Worm (Caenorhabditis elegans) whole organism, late embryonic: ENCODE measurements around the gene ZC21.6.

Source experiments
- C08G9.2 ChIP-seq: sonication (generic microtip); optimal IDR thresholded peaks from 2 replicates; lab custom pipeline; 2016; ENCODE audit warnings: mild to moderate bottlenecking, missing genetic modification characterization, moderate library complexity, missing compliant biosample characterization
- C38D4.7 ChIP-seq: fragments of 200-800 bp; sonication (Bioruptor generic); optimal IDR thresholded peaks from 2 replicates; lab custom pipeline; 2018; ENCODE audit warnings: mild to moderate bottlenecking, missing genetic modification characterization, moderate library complexity, missing compliant biosample characterization
- F13H6.1 ChIP-seq: sonication (generic microtip); optimal IDR thresholded peaks from 2 replicates; lab custom pipeline; 2016; ENCODE audit warnings: missing genetic modification characterization, missing compliant biosample characterization
- K09A11.1 ChIP-seq: sonication (generic microtip); optimal IDR thresholded peaks from 2 replicates; lab custom pipeline; 2017; ENCODE audit warnings: antibody characterized with exemption, mild to moderate bottlenecking, missing genetic modification characterization, missing compliant biosample characterization; ENCODE audit not compliant: insufficient read depth
- T23F11.4 ChIP-seq: fragments of 200-800 bp; sonication (Bioruptor generic); optimal IDR thresholded peaks from 2 replicates; lab custom pipeline; 2018; ENCODE audit warnings: mild to moderate bottlenecking, missing genetic modification characterization, missing compliant biosample characterization
- Y22D7AL.16 ChIP-seq: sonication (generic microtip); optimal IDR thresholded peaks from 2 replicates; lab custom pipeline; 2016; ENCODE audit warnings: missing genetic modification characterization, missing compliant biosample characterization
- ahr-1 ChIP-seq: sonication (generic microtip); optimal IDR thresholded peaks from 2 replicates; lab custom pipeline; 2016; ENCODE audit warnings: missing genetic modification characterization, missing compliant biosample characterization
- ceh-19 ChIP-seq: fragments of 200-800 bp; sonication (Bioruptor generic); optimal IDR thresholded peaks from 2 replicates; lab custom pipeline; 2018; ENCODE audit warnings: mild to moderate bottlenecking, missing genetic modification characterization, missing compliant biosample characterization
- ceh-2 ChIP-seq: sonication (generic microtip); optimal IDR thresholded peaks from 2 replicates; lab custom pipeline; 2016; ENCODE audit warnings: missing genotype, missing genetic modification characterization, missing compliant biosample characterization
- ceh-22 ChIP-seq: sonication (generic microtip); optimal IDR thresholded peaks from 2 replicates; lab custom pipeline; 2017; ENCODE audit warnings: missing biosample characterization, missing genetic modification characterization
- ceh-24 ChIP-seq: sonication (generic microtip); optimal IDR thresholded peaks from 2 replicates; lab custom pipeline; 2016; ENCODE audit warnings: mild to moderate bottlenecking, missing genetic modification characterization, missing compliant biosample characterization
- ceh-31 ChIP-seq: sonication (generic microtip); optimal IDR thresholded peaks from 2 replicates; lab custom pipeline; 2016; ENCODE audit warnings: missing genetic modification characterization, missing compliant biosample characterization
- ceh-34 ChIP-seq: sonication (generic microtip); optimal IDR thresholded peaks from 2 replicates; lab custom pipeline; 2016; ENCODE audit warnings: mild to moderate bottlenecking, missing genetic modification characterization, missing compliant biosample characterization
- ceh-6 ChIP-seq: fragments of 200-800 bp; sonication (Bioruptor generic); optimal IDR thresholded peaks from 2 replicates; lab custom pipeline; 2018; ENCODE audit warnings: mild to moderate bottlenecking, missing genetic modification characterization, missing compliant biosample characterization
- che-1 ChIP-seq: sonication (generic microtip); optimal IDR thresholded peaks from 2 replicates; lab custom pipeline; 2016; ENCODE audit warnings: mild to moderate bottlenecking, missing genetic modification characterization, missing compliant biosample characterization
- dmd-4 ChIP-seq: sonication (generic microtip); optimal IDR thresholded peaks from 2 replicates; lab custom pipeline; 2016; ENCODE audit warnings: borderline replicate concordance, missing genetic modification characterization, missing compliant biosample characterization
- dve-1 ChIP-seq: sonication (generic microtip); optimal IDR thresholded peaks from 2 replicates; lab custom pipeline; 2017; ENCODE audit warnings: antibody characterized with exemption, mild to moderate bottlenecking, missing genetic modification characterization, missing compliant biosample characterization
- elt-2 ChIP-seq: sonication (generic microtip); optimal IDR thresholded peaks from 2 replicates; lab custom pipeline; 2016; ENCODE audit warnings: missing genetic modification reagents, missing genetic modification characterization, missing compliant biosample characterization
- elt-4 ChIP-seq: sonication (generic microtip); optimal IDR thresholded peaks from 2 replicates; lab custom pipeline; 2016; ENCODE audit warnings: missing genetic modification characterization, missing compliant biosample characterization
- fkh-10 ChIP-seq: fragments of 150-350 bp; optimal IDR thresholded peaks from 2 replicates; lab custom pipeline; 2014; ENCODE audit warnings: missing biosample characterization, missing genetic modification reagents, missing genetic modification characterization
- fkh-6 ChIP-seq: sonication (generic microtip); optimal IDR thresholded peaks from 2 replicates; lab custom pipeline; 2016; ENCODE audit warnings: missing genetic modification characterization, missing compliant biosample characterization
- hlh-13 ChIP-seq: fragments of 200-800 bp; sonication (Bioruptor generic); optimal IDR thresholded peaks from 2 replicates; lab custom pipeline; 2018; ENCODE audit warnings: mild to moderate bottlenecking, missing genetic modification characterization, missing compliant biosample characterization
- hlh-6 ChIP-seq: sonication (generic microtip); optimal IDR thresholded peaks from 2 replicates; lab custom pipeline; 2016; ENCODE audit warnings: missing genotype, missing genetic modification characterization, missing compliant biosample characterization
- lin-11 ChIP-seq: fragments of 200-800 bp; sonication (Bioruptor generic); optimal IDR thresholded peaks from 2 replicates; lab custom pipeline; 2018; ENCODE audit warnings: mild to moderate bottlenecking, missing genetic modification characterization, missing compliant biosample characterization
- madf-2 ChIP-seq: sonication (generic microtip); optimal IDR thresholded peaks from 2 replicates; lab custom pipeline; 2017; ENCODE audit warnings: missing genetic modification characterization, missing compliant biosample characterization
- mec-3 ChIP-seq: sonication (generic microtip); optimal IDR thresholded peaks from 2 replicates; lab custom pipeline; 2016; ENCODE audit warnings: borderline replicate concordance, missing genetic modification characterization, missing compliant biosample characterization
- nhr-11 ChIP-seq: fragments of 150-350 bp; optimal IDR thresholded peaks from 2 replicates; lab custom pipeline; 2014; ENCODE audit warnings: missing biosample characterization, missing genetic modification characterization
- npax-4 ChIP-seq: sonication (generic microtip); optimal IDR thresholded peaks from 2 replicates; lab custom pipeline; 2016; ENCODE audit warnings: missing genetic modification characterization, missing compliant biosample characterization
- pha-2 ChIP-seq: sonication (generic microtip); optimal IDR thresholded peaks from 2 replicates; lab custom pipeline; 2017; ENCODE audit warnings: mild to moderate bottlenecking, missing genetic modification characterization, missing compliant biosample characterization
- pha-4 ChIP-seq: fragments of 150-350 bp; optimal IDR thresholded peaks from 2 replicates; lab custom pipeline; 2018; ENCODE audit warnings: missing biosample characterization, missing genetic modification reagents, missing genetic modification characterization
- pqm-1 ChIP-seq: sonication (generic microtip); optimal IDR thresholded peaks from 2 replicates; lab custom pipeline; 2016; ENCODE audit warnings: missing genetic modification characterization, missing compliant biosample characterization
- rnt-1 ChIP-seq: sonication (generic microtip); optimal IDR thresholded peaks from 2 replicates; lab custom pipeline; 2016; ENCODE audit warnings: missing genetic modification characterization, missing compliant biosample characterization
- sox-2 ChIP-seq: fragments of 200-800 bp; sonication (Bioruptor generic); IDR thresholded peaks from 2 replicates; pipeline ENCODE4 v1.3.6; 2022; ENCODE audit warnings: missing genetic modification reagents, missing genetic modification characterization, missing compliant biosample characterization
- sox-4 ChIP-seq: sonication (generic microtip); optimal IDR thresholded peaks from 2 replicates; lab custom pipeline; 2017; ENCODE audit warnings: mild to moderate bottlenecking, missing genetic modification characterization, inconsistent platforms, missing compliant biosample characterization
- tbx-7 ChIP-seq: sonication (generic microtip); optimal IDR thresholded peaks from 2 replicates; lab custom pipeline; 2016; ENCODE audit warnings: missing genotype, missing genetic modification characterization, missing compliant biosample characterization
- unc-3 ChIP-seq, 2 experiments: fragments of 200-800 bp in 1 of 2; sonication (Bioruptor generic) in 1 of 2; sonication (generic microtip) in 1 of 2; conservative IDR thresholded peaks in 1 of 2; optimal IDR thresholded peaks in 1 of 2; 2 replicates each; pipeline versions ENCODE4 v1.3.6 to Lab custom; 2016 to 2022; ENCODE audit warnings: missing compliant biosample characterization in 2 of 2, missing genetic modification characterization in 2 of 2, missing genetic modification reagents in 1 of 2
- ztf-16 ChIP-seq: sonication (generic microtip); optimal IDR thresholded peaks from 2 replicates; lab custom pipeline; 2017; ENCODE audit warnings: missing genetic modification characterization, missing compliant biosample characterization

ZC21.6 gene

DNA sequence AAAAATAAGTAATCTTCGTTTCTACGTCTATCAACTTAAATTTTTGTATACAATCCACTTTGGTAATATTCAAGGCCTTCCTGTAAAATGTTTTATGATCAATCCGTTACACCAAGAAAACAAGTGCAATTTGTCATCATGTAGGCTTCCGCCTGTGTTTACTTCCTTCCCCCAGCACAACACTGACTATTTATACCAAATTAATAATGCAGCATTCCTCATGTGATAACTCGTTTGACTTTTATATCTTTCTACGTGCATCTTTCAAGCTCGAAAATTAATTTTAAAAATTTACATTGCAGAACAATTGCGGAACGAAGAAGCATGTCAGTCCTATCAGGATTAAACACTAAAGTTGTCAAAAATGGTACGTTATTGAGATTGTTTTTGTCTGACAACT lies 9.1 kb upstream of the ZC21.6 start, which contains the start of gene gsto-2:
gsto-2 (plus strand) TSS at position 301 of the 400 bp plus-strand sequence.
- TF ChIP-seq F13H6.1 (tag; lab: Kevin White, UChicago) (no peak), dmd-4 (tag; lab: Kevin White, UChicago) (no peak), hlh-13 (no peak), ceh-2 (tag; lab: Kevin White, UChicago) (no peak), ceh-6 (GFP tag; lab: Kevin White, UChicago) (no peak), sox-2 (no peak), ahr-1 (tag; lab: Kevin White, UChicago) (no peak), lin-11 (tag; lab: Kevin White, UChicago) (no peak), mec-3 (tag; lab: Kevin White, UChicago) (no peak), pha-4 (tag; lab: Kevin White, UChicago) (no peak), ceh-22 (tag; lab: Kevin White, UChicago) (no peak), ceh-31 (tag; lab: Kevin White, UChicago) (no peak), dve-1 (tag; lab: Kevin White, UChicago) (no peak), T23F11.4 (GFP tag; lab: Kevin White, UChicago) (no peak), ceh-24 (tag; lab: Kevin White, UChicago) (no peak)

DNA sequence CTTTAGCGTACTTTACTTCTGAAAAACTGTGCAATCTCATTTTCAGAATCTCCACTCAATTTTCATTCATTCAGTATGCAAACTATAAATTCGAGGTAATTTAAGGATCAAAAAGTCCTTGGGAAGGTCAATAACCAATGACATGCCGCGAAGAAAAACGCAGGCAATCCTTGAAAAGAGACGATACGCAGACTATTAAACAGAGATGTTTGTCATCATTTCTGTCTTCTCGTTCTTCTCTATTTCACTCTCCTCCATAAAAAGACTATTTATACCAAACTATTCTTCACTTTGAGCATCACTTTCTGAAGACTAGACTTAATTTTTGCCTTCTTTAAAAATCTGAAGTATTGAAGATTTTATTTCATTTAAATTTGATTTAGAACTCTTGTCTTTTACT lies 6.7 kb upstream of the ZC21.6 start, which contains the start of gene C02D5.4:
C02D5.4 (plus strand) TSS at position 41 of the 400 bp plus-strand sequence.
- TF ChIP-seq lin-11 (tag; lab: Kevin White, UChicago): no peak
- no peak for TF ChIP-seq hlh-13
- no peak for TF ChIP-seq nhr-11
- TF ChIP-seq pha-2 (tag; lab: Kevin White, UChicago): no peak
- TF ChIP-seq unc-3 (GFP tag; conservative IDR thresholded peaks at IDR 0.05; lab: Robert Waterston, UW): no peak
- TF ChIP-seq unc-3 (tag; optimal IDR thresholded peaks at IDR 0.05; lab: Kevin White, UChicago): no peak
- no peak for TF ChIP-seq ceh-19
- TF ChIP-seq fkh-6 (tag; lab: Kevin White, UChicago): no peak
- no peak for TF ChIP-seq npax-4 (tag; lab: Kevin White, UChicago)
- no peak for TF ChIP-seq elt-2
- no peak for TF ChIP-seq tbx-7 (tag; lab: Kevin White, UChicago)
- no peak for TF ChIP-seq K09A11.1 (tag; lab: Kevin White, UChicago)
- TF ChIP-seq ceh-6 (GFP tag; lab: Kevin White, UChicago): no peak
- no peak for TF ChIP-seq ztf-16 (tag; lab: Kevin White, UChicago)
- no peak for TF ChIP-seq sox-4
- TF ChIP-seq Y22D7AL.16: no peak
- TF ChIP-seq, all 69 proteins: peak for 0

DNA sequence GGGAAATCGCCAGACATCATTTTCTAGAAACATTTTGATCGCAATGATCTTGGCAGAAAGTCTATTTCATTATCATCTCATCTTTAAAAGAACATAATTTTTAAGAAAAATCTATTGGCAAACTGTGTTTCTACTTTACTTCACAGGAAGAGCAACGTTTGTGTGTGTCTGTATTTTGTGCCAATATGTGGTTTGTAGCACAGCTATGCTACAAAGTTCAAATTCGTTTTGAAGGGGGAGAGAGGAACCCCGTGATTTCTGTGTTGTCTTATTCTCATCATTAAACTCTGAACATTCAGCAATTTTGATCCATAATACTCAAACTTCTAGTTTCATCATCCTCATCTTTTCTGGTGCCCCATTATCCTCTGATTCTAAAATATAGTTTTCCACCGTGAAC lies 6.3 kb upstream of the ZC21.6 start:
- no peak for TF ChIP-seq che-1
- no peak for TF ChIP-seq C38D4.7
- TF ChIP-seq madf-2: no peak
- TF ChIP-seq ceh-19: no peak
- TF ChIP-seq pqm-1: no peak
- TF ChIP-seq elt-4 (tag; lab: Kevin White, UChicago): no peak
- TF ChIP-seq, all 69 proteins: peak for 0

DNA sequence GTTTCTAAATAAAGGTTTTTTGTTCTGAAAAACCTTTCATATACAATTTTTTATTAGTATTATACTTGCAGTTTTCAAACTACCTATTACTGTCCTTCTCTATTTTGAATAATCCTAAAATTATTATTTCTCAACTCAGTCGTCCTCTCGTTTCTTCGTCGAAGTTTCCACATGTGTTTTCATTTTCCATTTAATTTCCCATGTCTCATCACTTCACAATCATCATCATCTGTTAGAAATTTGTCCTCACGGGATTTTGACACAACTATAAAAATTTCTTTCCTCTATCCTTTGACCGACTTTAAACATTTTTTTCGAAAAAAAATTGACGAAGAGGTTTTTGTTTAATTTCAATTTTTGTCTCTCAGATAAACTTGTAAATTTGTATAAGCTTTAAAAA lies 10.0 kb downstream of the ZC21.6 start:
- no peak for TF ChIP-seq sox-4
- TF ChIP-seq fkh-10: no peak
- TF ChIP-seq dmd-4 (tag; lab: Kevin White, UChicago): no peak
- TF ChIP-seq Y22D7AL.16: no peak
- no peak for TF ChIP-seq hlh-6
- no peak for TF ChIP-seq C08G9.2 (tag; lab: Kevin White, UChicago)
- TF ChIP-seq madf-2: no peak
- TF ChIP-seq rnt-1 (tag; lab: Kevin White, UChicago): no peak
- TF ChIP-seq ceh-34: no peak
